Worm (Caenorhabditis elegans) whole organism, L4/young adult: ENCODE results near the gene sec-61.A.

Experiments
- W03F9.2 ChIP-seq: fragments of 150-350 bp; optimal IDR thresholded peaks from 2 replicates; lab custom pipeline; 2014; ENCODE audit warnings: missing biosample characterization, missing genetic modification characterization
- dao-5 ChIP-seq: sonication (generic microtip); optimal IDR thresholded peaks from 2 replicates; lab custom pipeline; 2016; ENCODE audit warnings: missing genotype, missing genetic modification characterization, moderate library complexity, missing compliant biosample characterization
- him-1 ChIP-seq: sonication (generic microtip); optimal IDR thresholded peaks from 2 replicates; lab custom pipeline; 2016; ENCODE audit warnings: missing genotype, missing genetic modification reagents, missing genetic modification characterization, missing compliant biosample characterization

DNA sequence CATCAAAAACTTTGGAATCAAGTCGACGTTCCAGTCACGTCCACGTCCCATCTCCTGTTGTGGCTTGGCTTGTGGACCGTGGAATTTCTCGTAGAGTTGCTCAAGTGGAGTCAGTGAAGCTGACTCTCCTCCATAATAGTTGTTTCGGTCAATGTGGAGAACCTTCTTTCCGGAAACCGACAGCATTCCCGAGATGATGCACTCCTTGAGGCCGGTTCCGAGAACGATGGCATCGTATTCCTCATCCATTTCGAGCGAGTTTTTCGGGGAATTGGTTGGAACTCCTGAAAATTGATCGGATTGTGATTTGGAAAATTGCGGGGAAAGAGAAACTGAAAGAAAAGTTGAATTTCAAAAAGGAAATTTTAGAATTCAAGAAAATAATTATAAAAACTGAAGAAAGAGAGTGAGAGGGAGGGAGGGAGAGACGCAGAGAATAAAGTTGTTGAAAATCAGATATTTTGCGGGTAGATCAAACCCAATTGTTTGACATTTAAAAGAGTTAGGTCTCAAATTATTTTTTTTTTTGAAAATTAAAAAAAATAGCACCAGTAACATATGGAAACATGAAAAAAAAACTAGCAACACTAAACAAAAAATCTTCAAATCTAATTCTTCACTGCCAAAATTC is 32.3 kb downstream of the sec-61.A start, which contains the start of gene gdi-1:
- TF ChIP-seq him-1 (tag; lab: Kevin White, UChicago), result no peak
- no peak for TF ChIP-seq dao-5 (tag; lab: Kevin White, UChicago)
- TF ChIP-seq W03F9.2 (tag; lab: Kevin White, UChicago), result no peak
